Worm (Caenorhabditis elegans): Measurements from ENCODE around the gene T10G3.2.

ce11 chrV:13441661-13442060 is 38.0 kb downstream of the T10G3.2 start, which contains the start of gene col-162:
- TF ChIP-seq nhr-11 (tag; optimal IDR thresholded peaks at IDR 0.05) (no peak), elt-2 (tag; optimal IDR thresholded peaks at IDR 0.05) (no peak), ceh-82 (tag; optimal IDR thresholded peaks at IDR 0.05) (no peak), unc-62 (GFP tag; optimal IDR thresholded peaks at IDR 0.05) (no peak), zag-1 (tag; optimal IDR thresholded peaks at IDR 0.05) (no peak), nhr-28 (tag; optimal IDR thresholded peaks at IDR 0.05) (no peak), efl-3 (GFP tag; optimal IDR thresholded peaks at IDR 0.05) (no peak), ama-1 (optimal IDR thresholded peaks at IDR 0.05) (no peak), ces-1 (GFP tag; optimal IDR thresholded peaks at IDR 0.05) (no peak), tlp-1 (tag; optimal IDR thresholded peaks at IDR 0.05) (no peak), sptf-1 (tag; optimal IDR thresholded peaks at IDR 0.05) (no peak), mep-1 (tag; optimal IDR thresholded peaks at IDR 0.05) (no peak), C04F5.9 (tag; optimal IDR thresholded peaks at IDR 0.05) (no peak), snpc-4 (tag; optimal IDR thresholded peaks at IDR 0.05) (no peak)

All from whole organism, L1 larva.